Worm (Caenorhabditis elegans): ENCODE data around the gene T23F11.2.

Gene T23F11.2

DNA sequence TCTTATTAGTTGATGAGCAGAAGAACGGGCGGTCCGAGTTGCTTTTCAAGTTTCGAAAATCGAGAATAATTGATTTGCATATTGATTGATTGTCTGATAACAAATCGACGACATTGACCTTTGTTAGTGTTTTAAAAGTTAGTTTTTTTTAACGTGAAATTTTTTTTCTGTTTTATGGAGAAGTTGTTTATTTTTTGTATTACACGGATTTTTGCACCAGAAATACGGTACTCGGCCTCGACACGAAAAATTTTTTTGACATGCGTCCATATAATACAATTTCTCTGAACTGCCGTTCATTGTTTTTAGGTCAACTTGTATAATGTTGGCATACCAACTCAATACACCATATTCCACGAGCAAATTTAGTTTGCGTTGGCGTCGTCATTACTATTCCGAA, at the start of gene T23F11.2:
T23F11.2 (minus strand) TSS at position 101 of the 400 bp plus-strand sequence.
- no peak for TF ChIP-seq unc-30 (tag; optimal IDR thresholded peaks at IDR 0.05)
- TF ChIP-seq nhr-76 (tag; optimal IDR thresholded peaks at IDR 0.05) = no peak
- no peak for TF ChIP-seq C16A3.4 (tag; optimal IDR thresholded peaks at IDR 0.05)
- TF ChIP-seq F16B12.6 (tag; optimal IDR thresholded peaks at IDR 0.05) = no peak
- no peak for TF ChIP-seq jun-1 (tag; optimal IDR thresholded peaks at IDR 0.05)
- TF ChIP-seq ces-1 (GFP tag; optimal IDR thresholded peaks at IDR 0.05) = no peak
- TF ChIP-seq egl-13 (tag; optimal IDR thresholded peaks at IDR 0.05) = no peak
- no peak for TF ChIP-seq nhr-47 (tag; optimal IDR thresholded peaks at IDR 0.05)
- no peak for TF ChIP-seq ceh-82 (tag; optimal IDR thresholded peaks at IDR 0.05)
- TF ChIP-seq lir-3 (tag; optimal IDR thresholded peaks at IDR 0.05; ENCODE audit: poor library complexity) = no peak
- no peak for TF ChIP-seq zip-4 (GFP tag; optimal IDR thresholded peaks at IDR 0.05)
- TF ChIP-seq tlp-1 (tag; optimal IDR thresholded peaks at IDR 0.05) = no peak
- no peak for TF ChIP-seq pax-3 (tag; optimal IDR thresholded peaks at IDR 0.05)
- TF ChIP-seq nhr-12 (tag; optimal IDR thresholded peaks at IDR 0.05) = no peak
- no peak for TF ChIP-seq lin-39 (tag; optimal IDR thresholded peaks at IDR 0.05)
- no peak for TF ChIP-seq blmp-1 (tag; optimal IDR thresholded peaks at IDR 0.05)
- no peak for TF ChIP-seq nhr-11 (tag; optimal IDR thresholded peaks at IDR 0.05)
- no peak for TF ChIP-seq lin-35 (GFP tag; optimal IDR thresholded peaks at IDR 0.05)

DNA sequence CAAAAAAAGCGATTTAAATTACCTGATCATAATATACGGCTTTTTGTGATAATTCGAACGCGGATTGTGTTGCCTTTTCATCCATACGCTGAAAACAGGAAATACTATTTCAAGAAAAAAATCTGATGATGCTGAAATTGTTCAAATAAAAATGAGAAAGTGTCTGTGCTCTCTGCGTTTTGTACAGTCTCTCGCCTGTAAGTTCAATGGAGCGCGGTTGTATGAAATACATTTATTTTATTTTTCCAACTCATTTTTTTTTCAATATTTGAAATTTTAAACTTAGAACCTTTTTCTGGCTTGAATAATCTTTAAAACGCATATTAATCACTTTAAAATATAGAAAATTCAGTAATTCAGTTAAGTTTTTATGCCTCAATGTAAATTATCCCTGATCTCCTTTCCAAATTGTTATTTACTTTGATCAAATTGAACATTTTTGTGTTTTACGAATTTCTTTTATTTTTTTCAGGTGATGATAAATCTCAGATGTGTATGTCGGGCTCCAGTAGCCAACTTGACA, 48.7 kb upstream of the T23F11.2 start, which contains the start of the genes clp-2 and mrpl-16:
clp-2 (minus strand) TSS at position 94 of the 523 bp plus-strand sequence.
mrpl-16 (plus strand) TSS at position 473 of the 523 bp plus-strand sequence.
- TF ChIP-seq vab-15 (tag; optimal IDR thresholded peaks at IDR 0.05) (no peak), ets-5 (GFP tag; IDR thresholded peaks at IDR 0.05) (no peak), snpc-4 (tag; optimal IDR thresholded peaks at IDR 0.05) (no peak), unc-30 (tag; optimal IDR thresholded peaks at IDR 0.05) (no peak), pqm-1 (tag; optimal IDR thresholded peaks at IDR 0.05) (no peak), sptf-1 (tag; optimal IDR thresholded peaks at IDR 0.05) (no peak), Y116A8C.19 (tag; optimal IDR thresholded peaks at IDR 0.05; ENCODE audit: borderline replicate concordance) (no peak), lsy-2 (tag; optimal IDR thresholded peaks at IDR 0.05) (peak; percentile 54 to 74), hlh-4 (tag; optimal IDR thresholded peaks at IDR 0.05) (no peak), egl-13 (tag; optimal IDR thresholded peaks at IDR 0.05) (no peak), C34B4.2 (tag; optimal IDR thresholded peaks at IDR 0.05) (no peak), hlh-17 (GFP tag; optimal IDR thresholded peaks at IDR 0.05; ENCODE audit: borderline replicate concordance) (no peak), mdl-1 (tag; optimal IDR thresholded peaks at IDR 0.05) (no peak), fkh-10 (GFP tag; optimal IDR thresholded peaks at IDR 0.05) (no peak), pax-3 (tag; optimal IDR thresholded peaks at IDR 0.05) (no peak), rnt-1 (tag; optimal IDR thresholded peaks at IDR 0.05) (peak; percentile 34), ceh-90 (tag; optimal IDR thresholded peaks at IDR 0.05) (no peak), egl-27 (tag; optimal IDR thresholded peaks at IDR 0.05) (no peak), fos-1 (tag; optimal IDR thresholded peaks at IDR 0.05) (no peak), mep-1 (tag; optimal IDR thresholded peaks at IDR 0.05) (peak; percentile 24), tlp-1 (tag; optimal IDR thresholded peaks at IDR 0.05) (no peak), nhr-71 (tag; optimal IDR thresholded peaks at IDR 0.05) (peak; percentile 34), ceh-82 (tag; optimal IDR thresholded peaks at IDR 0.05) (peak in 1 of 3 experiments; percentile 21), nhr-19 (GFP tag; conservative IDR thresholded peaks at IDR 0.05) (no peak), ceh-88 (GFP tag; IDR thresholded peaks at IDR 0.05) (no peak), ama-1 (optimal IDR thresholded peaks at IDR 0.05) (no peak), nhr-76 (tag; optimal IDR thresholded peaks at IDR 0.05) (no peak), zag-1 (tag; optimal IDR thresholded peaks at IDR 0.05) (no peak), nhr-11 (tag; optimal IDR thresholded peaks at IDR 0.05) (no peak), grh-1 (GFP tag; IDR thresholded peaks at IDR 0.05) (no peak), fkh-8 (tag; optimal IDR thresholded peaks at IDR 0.05) (no peak), nhr-237 (tag; optimal IDR thresholded peaks at IDR 0.05) (no peak), nhr-20 (tag; optimal IDR thresholded peaks at IDR 0.05) (no peak), jun-1 (tag; optimal IDR thresholded peaks at IDR 0.05) (no peak), pag-3 (tag; optimal IDR thresholded peaks at IDR 0.05; ENCODE audit: borderline replicate concordance, insufficient read depth) (no peak), nhr-47 (tag; optimal IDR thresholded peaks at IDR 0.05) (peak; percentile 5), mef-2 (tag; optimal IDR thresholded peaks at IDR 0.05) (no peak), isw-1 (GFP tag; IDR thresholded peaks at IDR 0.05) (no peak), nhr-77 (tag; optimal IDR thresholded peaks at IDR 0.05) (no peak), dsc-1 (tag; optimal IDR thresholded peaks at IDR 0.05) (no peak), unc-130 (tag; optimal IDR thresholded peaks at IDR 0.05) (no peak), hpl-2 (GFP tag; optimal IDR thresholded peaks at IDR 0.05) (no peak), lir-3 (tag; optimal IDR thresholded peaks at IDR 0.05; ENCODE audit: poor library complexity) (no peak)

All from whole organism, L1 larva.